Worm (Caenorhabditis elegans) whole organism, L1 larva: ENCODE results near the gene ZK616.65.

Source experiments
- lin-13 ChIP-seq: fragments of 150-350 bp; optimal IDR thresholded peaks from 2 replicates; lab custom pipeline; 2014; ENCODE audit warnings: missing biosample characterization, missing genetic modification reagents, missing genetic modification characterization
- unc-130 ChIP-seq: fragments of 150-350 bp; optimal IDR thresholded peaks from 2 replicates; lab custom pipeline; 2017; ENCODE audit warnings: missing biosample characterization, missing genetic modification characterization, inconsistent platforms
- zag-1 ChIP-seq: fragments of 150-350 bp; optimal IDR thresholded peaks from 2 replicates; lab custom pipeline; 2014; ENCODE audit warnings: missing biosample characterization, missing genetic modification characterization

DNA sequence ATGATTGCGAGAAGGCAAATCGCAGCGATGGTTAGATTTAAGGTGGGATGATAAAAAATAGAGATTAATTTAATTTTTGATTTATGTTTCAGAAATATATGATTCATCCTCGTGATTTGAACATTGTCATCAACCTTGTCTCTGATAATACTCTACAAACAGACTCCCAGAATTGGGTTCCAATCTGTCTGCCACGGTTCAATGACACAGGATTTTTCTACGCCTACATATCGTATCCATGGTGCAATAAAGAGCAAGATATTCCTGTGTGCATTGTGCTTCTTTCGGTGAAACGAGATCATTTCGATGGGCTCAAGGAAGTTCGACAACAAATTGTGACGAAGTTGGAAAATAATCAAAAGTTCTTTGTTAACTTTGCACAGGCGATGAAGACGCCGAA is 43.1 kb downstream of the ZK616.65 start:
- TF ChIP-seq lin-13 (GFP tag; lab: Kevin White, UChicago): no peak
- no peak for TF ChIP-seq zag-1 (tag; lab: Kevin White, UChicago)
- TF ChIP-seq unc-130 (tag; lab: Kevin White, UChicago): no peak
